Worm (Caenorhabditis elegans): ENCODE data around the gene scl-18.

- no peak for TF ChIP-seq rpc-1 (optimal IDR thresholded peaks at IDR 0.05)
- TF ChIP-seq rpc-1 (tag; optimal IDR thresholded peaks at IDR 0.05): no peak
- TF ChIP-seq madf-6 (GFP tag; IDR thresholded peaks at IDR 0.05): no peak
- TF ChIP-seq attf-5 (GFP tag; optimal IDR thresholded peaks at IDR 0.05): no peak
- no peak for TF ChIP-seq let-607 (tag; optimal IDR thresholded peaks at IDR 0.05)
- TF ChIP-seq lin-26 (GFP tag; IDR thresholded peaks at IDR 0.05): no peak
- TF ChIP-seq nfya-1 (tag; optimal IDR thresholded peaks at IDR 0.05; ENCODE audit: borderline replicate concordance, insufficient read depth): no peak
- TF ChIP-seq snpc-4 (GFP tag; optimal IDR thresholded peaks at IDR 0.05): no peak
- no peak for TF ChIP-seq snpc-4 (tag; optimal IDR thresholded peaks at IDR 0.05)
- TF ChIP-seq dpl-1 (GFP tag; optimal IDR thresholded peaks at IDR 0.05): no peak
Observed at ce11 chrIV:11776968-11777467, 22.8 kb upstream of the scl-18 start.

Measured in whole organism, young adult.